Worm (Caenorhabditis elegans) whole organism, L1 larva: Measurements from ENCODE around the gene H01G02.3.
A peak's percentile ranks its signal among the peaks of the same experiment; 100 is the strongest.
"Not testable (repeated sequence)": the region's sequence is repeated elsewhere in the genome, so short reads cannot be mapped to it uniquely, and the experiment has no call there.

Source experiments
- C16A3.4 ChIP-seq: fragments of 150-350 bp; optimal IDR thresholded peaks from 2 replicates; lab custom pipeline; 2014; ENCODE audit warnings: missing biosample characterization, missing genetic modification characterization
- C34B4.2 ChIP-seq: sonication (generic microtip); optimal IDR thresholded peaks from 2 replicates; lab custom pipeline; 2017; ENCODE audit warnings: mild to moderate bottlenecking, missing genetic modification characterization, missing compliant biosample characterization
- F16B12.6 ChIP-seq: fragments of 150-350 bp; optimal IDR thresholded peaks from 2 replicates; lab custom pipeline; 2014; ENCODE audit warnings: missing biosample characterization, missing genetic modification characterization
- blmp-1 ChIP-seq: fragments of 150-350 bp; optimal IDR thresholded peaks from 2 replicates; lab custom pipeline; 2014; ENCODE audit warnings: missing biosample characterization, missing genetic modification characterization
- ceh-8 ChIP-seq: fragments of 200-800 bp; sonication (Bioruptor generic); optimal IDR thresholded peaks from 2 replicates; lab custom pipeline; 2018; ENCODE audit warnings: mild to moderate bottlenecking, missing genetic modification characterization, moderate library complexity, missing compliant biosample characterization
- ceh-82 ChIP-seq, 3 experiments: fragments of 150-350 bp in 1 of 3; sonication (generic microtip) in 2 of 3; optimal IDR thresholded peaks; 2 replicates each; lab custom pipeline; 2014 to 2017; ENCODE audit warnings: missing biosample characterization in 3 of 3, missing genetic modification characterization in 3 of 3
- ceh-88 ChIP-seq: fragments of 200-800 bp; sonication (Bioruptor generic); IDR thresholded peaks from 2 replicates; pipeline ENCODE4 v1.3.6; 2022; ENCODE audit warnings: missing genetic modification characterization, missing compliant biosample characterization
- ceh-90 ChIP-seq: sonication (generic microtip); optimal IDR thresholded peaks from 2 replicates; lab custom pipeline; 2016; ENCODE audit warnings: missing genetic modification characterization, missing compliant biosample characterization
- ces-1 ChIP-seq: fragments of 150-350 bp; optimal IDR thresholded peaks from 2 replicates; lab custom pipeline; 2014; ENCODE audit warnings: missing biosample characterization, missing genetic modification reagents, missing genetic modification characterization
- dpl-1 ChIP-seq, 3 experiments: fragments of 150-350 bp in 2 of 3; sonication (generic microtip) in 1 of 3; optimal IDR thresholded peaks; 2 replicates each; lab custom pipeline; 2014 to 2017; ENCODE audit warnings: missing biosample characterization in 3 of 3, missing genetic modification characterization in 3 of 3, missing genetic modification reagents in 3 of 3
- dsc-1 ChIP-seq: sonication (generic microtip); optimal IDR thresholded peaks from 2 replicates; lab custom pipeline; 2016; ENCODE audit warnings: mild to moderate bottlenecking, missing genetic modification characterization, missing compliant biosample characterization
- efl-3 ChIP-seq: fragments of 200-800 bp; sonication (Bioruptor generic); optimal IDR thresholded peaks from 2 replicates; lab custom pipeline; 2018; ENCODE audit warnings: mild to moderate bottlenecking, missing genetic modification characterization, missing compliant biosample characterization
- egl-13 ChIP-seq: sonication (generic microtip); optimal IDR thresholded peaks from 2 replicates; lab custom pipeline; 2016; ENCODE audit warnings: missing genotype, missing genetic modification reagents, missing genetic modification characterization, missing compliant biosample characterization
- elt-3 ChIP-seq, 6 experiments: fragments of 150-350 bp in 1 of 6; sonication (generic microtip); optimal IDR thresholded peaks; 2 replicates each; lab custom pipeline; 2017 to 2018; ENCODE audit warnings: missing biosample characterization in 6 of 6, missing genetic modification characterization in 6 of 6, inconsistent platforms in 1 of 6
- fkh-10 ChIP-seq: sonication (generic microtip); optimal IDR thresholded peaks from 2 replicates; lab custom pipeline; 2017; ENCODE audit warnings: missing biosample characterization, missing genetic modification reagents, missing genetic modification characterization
- fkh-8 ChIP-seq: sonication (generic microtip); optimal IDR thresholded peaks from 2 replicates; lab custom pipeline; 2016; ENCODE audit warnings: mild to moderate bottlenecking, missing genetic modification characterization, missing compliant biosample characterization
- grh-1 ChIP-seq: fragments of 200-800 bp; sonication (Bioruptor generic); IDR thresholded peaks from 2 replicates; pipeline ENCODE4 v1.3.6; 2022; ENCODE audit warnings: missing genetic modification reagents, missing genetic modification characterization, missing compliant biosample characterization
- hlh-4 ChIP-seq: sonication (generic microtip); optimal IDR thresholded peaks from 2 replicates; lab custom pipeline; 2016; ENCODE audit warnings: mild to moderate bottlenecking, missing genetic modification characterization, missing compliant biosample characterization
- isw-1 ChIP-seq: fragments of 200-800 bp; sonication (Bioruptor generic); IDR thresholded peaks from 2 replicates; pipeline ENCODE4 v1.3.6; 2022; ENCODE audit warnings: missing genetic modification characterization, missing compliant biosample characterization
- jun-1 ChIP-seq: fragments of 150-350 bp; optimal IDR thresholded peaks from 2 replicates; lab custom pipeline; 2014; ENCODE audit warnings: missing biosample characterization, missing genetic modification reagents, missing genetic modification characterization
- lin-14 ChIP-seq: fragments of 200-800 bp; sonication (Bioruptor generic); optimal IDR thresholded peaks from 2 replicates; lab custom pipeline; 2018; ENCODE audit warnings: mild to moderate bottlenecking, missing genetic modification characterization, moderate library complexity, missing compliant biosample characterization
- lin-15B ChIP-seq: fragments of 150-350 bp; sonication (generic microtip); optimal IDR thresholded peaks from 3 replicates; lab custom pipeline; 2014; ENCODE audit warnings: missing biosample characterization, missing genetic modification characterization
- lin-35 ChIP-seq, 2 experiments: fragments of 150-350 bp; optimal IDR thresholded peaks; 2 replicates each; lab custom pipeline; 2014; ENCODE audit warnings: missing biosample characterization in 2 of 2, missing genetic modification characterization in 2 of 2, missing genetic modification reagents in 2 of 2
- lsy-2 ChIP-seq, 2 experiments: fragments of 150-350 bp; optimal IDR thresholded peaks; 2 replicates each; lab custom pipeline; 2014; ENCODE audit warnings: missing biosample characterization in 2 of 2, missing genetic modification characterization in 2 of 2
- mdl-1 ChIP-seq, 2 experiments: fragments of 150-350 bp; optimal IDR thresholded peaks; 2 replicates each; lab custom pipeline; 2014 to 2017; ENCODE audit warnings: missing biosample characterization in 2 of 2, missing genetic modification characterization in 2 of 2, inconsistent platforms in 1 of 2
- mef-2 ChIP-seq: fragments of 150-350 bp; optimal IDR thresholded peaks from 2 replicates; lab custom pipeline; 2014; ENCODE audit warnings: missing biosample characterization, missing genetic modification characterization
- nhr-47 ChIP-seq: sonication (generic microtip); optimal IDR thresholded peaks from 2 replicates; lab custom pipeline; 2016; ENCODE audit warnings: mild to moderate bottlenecking, missing genetic modification characterization, moderate library complexity, missing compliant biosample characterization
- nhr-71 ChIP-seq: sonication (generic microtip); optimal IDR thresholded peaks from 2 replicates; lab custom pipeline; 2016; ENCODE audit warnings: mild to moderate bottlenecking, missing genetic modification characterization, moderate library complexity, missing compliant biosample characterization
- nhr-90 ChIP-seq: sonication (generic microtip); optimal IDR thresholded peaks from 2 replicates; lab custom pipeline; 2016; ENCODE audit warnings: mild to moderate bottlenecking, missing genetic modification characterization, missing compliant biosample characterization; ENCODE audit not compliant: poor library complexity
- pqm-1 ChIP-seq: sonication (generic microtip); optimal IDR thresholded peaks from 3 replicates; lab custom pipeline; 2017; ENCODE audit warnings: missing biosample characterization, missing genetic modification characterization
- skn-1 ChIP-seq: fragments of 150-350 bp; optimal IDR thresholded peaks from 2 replicates; lab custom pipeline; 2014; ENCODE audit warnings: missing biosample characterization, missing genetic modification characterization
- snpc-4 ChIP-seq: fragments of 150-350 bp; optimal IDR thresholded peaks from 2 replicates; lab custom pipeline; 2014; ENCODE audit warnings: missing biosample characterization, missing genetic modification characterization
- snu-23 ChIP-seq: sonication (generic microtip); optimal IDR thresholded peaks from 2 replicates; lab custom pipeline; 2016; ENCODE audit warnings: missing genetic modification characterization, missing compliant biosample characterization
- sptf-1 ChIP-seq: fragments of 150-350 bp; optimal IDR thresholded peaks from 2 replicates; lab custom pipeline; 2014; ENCODE audit warnings: missing biosample characterization, missing genetic modification characterization
- sup-37 ChIP-seq: fragments of 200-800 bp; sonication (Bioruptor generic); optimal IDR thresholded peaks from 2 replicates; lab custom pipeline; 2018; ENCODE audit warnings: mild to moderate bottlenecking, missing genetic modification characterization, missing compliant biosample characterization
- swsn-7 ChIP-seq: sonication (generic microtip); optimal IDR thresholded peaks from 2 replicates; lab custom pipeline; 2016; ENCODE audit warnings: missing genetic modification characterization, missing compliant biosample characterization
- tlp-1 ChIP-seq: fragments of 150-350 bp; optimal IDR thresholded peaks from 2 replicates; lab custom pipeline; 2014; ENCODE audit warnings: missing biosample characterization, missing genetic modification characterization
- unc-62 ChIP-seq: fragments of 150-350 bp; optimal IDR thresholded peaks from 2 replicates; lab custom pipeline; 2014; ENCODE audit warnings: missing biosample characterization, missing genetic modification reagents, missing genetic modification characterization
- unc-86 ChIP-seq: sonication (generic microtip); optimal IDR thresholded peaks from 2 replicates; lab custom pipeline; 2016; ENCODE audit warnings: missing genetic modification characterization, missing compliant biosample characterization
- vab-15 ChIP-seq: sonication (generic microtip); optimal IDR thresholded peaks from 2 replicates; lab custom pipeline; 2017; ENCODE audit warnings: missing genotype, mild to moderate bottlenecking, missing genetic modification characterization, missing compliant biosample characterization
- ztf-4 ChIP-seq: fragments of 150-350 bp; optimal IDR thresholded peaks from 2 replicates; lab custom pipeline; 2014; ENCODE audit warnings: missing biosample characterization, missing genetic modification characterization

The H01G02.3 gene

DNA sequence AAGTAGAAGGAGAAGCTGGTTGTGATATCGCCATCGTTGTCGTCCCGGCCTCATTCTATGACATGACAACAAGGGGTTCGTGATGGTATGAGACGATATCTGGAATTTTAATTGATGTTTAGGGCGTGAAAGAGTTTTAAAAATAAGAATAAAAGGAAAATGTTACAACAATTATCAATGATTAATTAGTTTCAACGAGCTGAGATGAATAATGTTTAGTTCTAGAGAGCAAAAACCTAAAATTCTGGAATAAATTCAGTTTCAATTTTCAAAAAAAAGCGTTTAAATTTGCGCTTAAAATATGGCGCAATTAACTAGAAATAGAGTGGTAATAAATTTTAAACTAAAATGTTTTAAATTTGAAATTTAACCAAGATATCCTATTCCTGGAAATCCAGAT lies at the start of gene H01G02.3:
TSS of gene H01G02.3 (minus strand) at position 101 of the 400 bp plus-strand sequence.
- TF ChIP-seq fkh-10 (GFP tag; lab: Kevin White, UChicago) (no peak), ztf-4 (tag; lab: Kevin White, UChicago) (no peak), ceh-8 (GFP tag; lab: Kevin White, UChicago) (no peak)

- TF ChIP-seq fkh-8 (tag; lab: Kevin White, UChicago) (peak; percentile 7), snu-23 (GFP tag; lab: Kevin White, UChicago) (no peak), nhr-90 (tag; lab: Kevin White, UChicago) (no peak)
Measured at ce11 chrIV:11842121-11842520, 49.7 kb upstream of the H01G02.3 start, which contains the start of gene F38H4.3. Gene F38H4.3, plus strand, starts transcription at chrIV:11842421.

DNA sequence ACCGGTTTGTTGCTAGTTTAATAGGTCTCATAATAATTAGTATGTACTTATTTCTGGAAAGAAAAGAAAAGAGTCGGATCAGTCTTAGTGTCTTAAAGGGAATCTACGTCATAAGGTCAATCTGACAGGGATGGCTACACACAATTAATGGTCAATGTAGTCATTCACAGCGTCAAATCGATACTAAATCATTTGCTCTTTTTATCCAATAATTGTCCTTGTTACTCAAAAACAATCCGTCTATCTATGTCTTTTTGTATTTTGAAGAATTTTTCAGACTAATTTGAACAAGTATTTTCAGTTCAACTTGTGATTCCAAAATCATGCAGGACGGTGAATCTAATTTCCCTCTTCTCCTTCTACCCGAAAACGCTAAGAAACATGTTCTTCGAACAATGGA lies 46.3 kb upstream of the H01G02.3 start, which contains the start of gene fbxb-3:
TSS of gene fbxb-3 (plus strand) at position 301 of the 400 bp plus-strand sequence.
- TF ChIP-seq sptf-1 (tag; lab: Kevin White, UChicago) (no peak), elt-3 (tag; optimal IDR thresholded peaks at IDR 0.05; lab: Kevin White, UChicago) (no peak), sup-37 (GFP tag; lab: Kevin White, UChicago) (no peak), lin-14 (GFP tag; lab: Kevin White, UChicago) (no peak), mef-2 (no peak), lin-15B (no peak), mdl-1 (tag; optimal IDR thresholded peaks at IDR 0.05; lab: Kevin White, UChicago) (no peak), fkh-10 (GFP tag; lab: Kevin White, UChicago) (no peak), snpc-4 (tag; lab: Kevin White, UChicago) (no peak), ces-1 (no peak), vab-15 (tag; lab: Kevin White, UChicago) (no peak), unc-62 (GFP tag; lab: Kevin White, UChicago) (no peak)

- TF ChIP-seq nhr-71 (tag; lab: Kevin White, UChicago) (no peak), C34B4.2 (no peak), egl-13 (tag; lab: Kevin White, UChicago) (no peak), isw-1 (no peak)
Measured at ce11 chrIV:11833456-11833855, 41.1 kb upstream of the H01G02.3 start, which contains the start of gene M117.4. Gene M117.4, minus strand, starts transcription at chrIV:11833556.

ce11 chrIV:11828012-11828411 lies 35.6 kb upstream of the H01G02.3 start, which contains the start of gene M117.6:
Gene M117.6, minus strand, starts transcription at chrIV:11828112.
- TF ChIP-seq C16A3.4, unc-86, jun-1 (tag; lab: Kevin White, UChicago): not testable (repeated sequence)

- TF ChIP-seq pqm-1 (tag; lab: Kevin White, UChicago) (no peak), sup-37 (GFP tag; lab: Kevin White, UChicago) (no peak), fkh-8 (tag; lab: Kevin White, UChicago) (peak; percentile 21), lsy-2 (tag; optimal IDR thresholded peaks at IDR 0.05; lab: Kevin White, UChicago) (peak; percentile 44 to 80), efl-3 (GFP tag; lab: Kevin White, UChicago) (no peak), nhr-47 (tag; lab: Kevin White, UChicago) (peak; percentile 44), lin-14 (GFP tag; lab: Kevin White, UChicago) (no peak), lin-35 (GFP tag; optimal IDR thresholded peaks at IDR 0.05; lab: Kevin White, UChicago) (peak; percentile 90 to 93), swsn-7 (tag; lab: Kevin White, UChicago) (peak; percentile 55), snu-23 (GFP tag; lab: Kevin White, UChicago) (peak; percentile 57), tlp-1 (tag; lab: Kevin White, UChicago) (no peak), hlh-4 (no peak), blmp-1 (tag; lab: Kevin White, UChicago) (peak; percentile 17), ceh-82 (tag; optimal IDR thresholded peaks at IDR 0.05; lab: Kevin White, UChicago) (peak; percentile 10 to 85 (median 34)), grh-1 (GFP tag; lab: Robert Waterston, UW) (no peak), mdl-1 (tag; optimal IDR thresholded peaks at IDR 0.05; lab: Kevin White, UChicago) (peak in 1 of 2 experiments; percentile 29), ceh-88 (peak; percentile 21; the same call in 1 of the 2 replicates), F16B12.6 (tag; lab: Kevin White, UChicago) (peak; percentile 3), ceh-90 (tag; lab: Kevin White, UChicago) (no peak), skn-1 (tag; lab: Kevin White, UChicago) (peak; percentile 51), dpl-1 (GFP tag; optimal IDR thresholded peaks at IDR 0.05; lab: Kevin White, UChicago) (peak; percentile 87 to 93 (median 89)), elt-3 (tag; optimal IDR thresholded peaks at IDR 0.05; lab: Kevin White, UChicago) (peak in 1 of 6 experiments; percentile 36), dsc-1 (peak; percentile 23), sptf-1 (tag; lab: Kevin White, UChicago) (no peak), ceh-8 (GFP tag; lab: Kevin White, UChicago) (no peak)
Measured at ce11 chrIV:11822454-11822853, 30.1 kb upstream of the H01G02.3 start.
